Fruit fly (Drosophila melanogaster): ENCODE measurements around the gene ArgRS.

ArgRS gene

dm6 chrX:15860479-15860878 lies 16.5 kb upstream of the ArgRS start (continued):
- peak; percentile 50 for TF ChIP-seq CG4328 (GFP tag; optimal IDR thresholded peaks at IDR 0.05)
- peak; percentile 91 for TF ChIP-seq CG32772 (GFP tag; IDR thresholded peaks at IDR 0.05)
- TF ChIP-seq pan (optimal IDR thresholded peaks at IDR 0.05) = no peak
- peak in 1 of 2 experiments; percentile 69 for TF ChIP-seq pan (GFP tag; optimal IDR thresholded peaks at IDR 0.05 in 1 of 2, IDR thresholded peaks at IDR 0.05 in 1 of 2)
- peak; percentile 50 for TF ChIP-seq HmgZ (tag; optimal IDR thresholded peaks at IDR 0.05)
- TF ChIP-seq CG8359 (GFP tag; optimal IDR thresholded peaks at IDR 0.05; ENCODE audit: borderline replicate concordance) = no peak
- TF ChIP-seq CG15479 (GFP tag; optimal IDR thresholded peaks at IDR 0.05) = peak; percentile 59
- no peak for TF ChIP-seq caup (GFP tag; optimal IDR thresholded peaks at IDR 0.05; ENCODE audit: severe bottlenecking)
- 0 out of 2 replicates have a peak, but pooled peaks have one; percentile 23 for TF ChIP-seq CG6689 (GFP tag; IDR thresholded peaks at IDR 0.05)
- peak; percentile 44; the same call in 1 of the 3 replicates for TF ChIP-seq Opbp (GFP tag; IDR thresholded peaks at IDR 0.05; ENCODE audit: partially characterized antibody)
- TF ChIP-seq lilli (GFP tag; optimal IDR thresholded peaks at IDR 0.05) = peak; percentile 19
- no peak for TF ChIP-seq sna (GFP tag; IDR thresholded peaks at IDR 0.05; ENCODE audit: partially characterized antibody)
- TF ChIP-seq CG17328 (GFP tag; IDR thresholded peaks at IDR 0.05) = peak; percentile 31; the same call in 1 of the 2 replicates
- TF ChIP-seq CG7839 (tag; optimal IDR thresholded peaks at IDR 0.05) = peak; percentile 27
- TF ChIP-seq nom (GFP tag; optimal IDR thresholded peaks at IDR 0.05) = peak; percentile 74
- no peak for TF ChIP-seq CG1647 (GFP tag; optimal IDR thresholded peaks at IDR 0.05)
- TF ChIP-seq CG2120 (GFP tag; optimal IDR thresholded peaks at IDR 0.05) = peak; percentile 25
- peak; percentile 49; the same call in 1 of the 2 replicates for TF ChIP-seq amos (GFP tag; IDR thresholded peaks at IDR 0.05; ENCODE audit: partially characterized antibody)
- TF ChIP-seq CG8924 (tag; optimal IDR thresholded peaks at IDR 0.05) = peak; percentile 34
- no peak for TF ChIP-seq toy (GFP tag; IDR thresholded peaks at IDR 0.05)
- peak; percentile 91 for TF ChIP-seq CG17359 (tag; optimal IDR thresholded peaks at IDR 0.05)
- peak; percentile 72 for TF ChIP-seq Med (GFP tag)
- TF ChIP-seq Dref (GFP tag; IDR thresholded peaks at IDR 0.05) = peak; percentile 37; the same call in 1 of the 2 replicates
- TF ChIP-seq GATAe (GFP tag; conservative IDR thresholded peaks at IDR 0.05) = peak; percentile 59
- TF ChIP-seq CG8765 (GFP tag; IDR thresholded peaks at IDR 0.05) = 0 out of 2 replicates have a peak, but pooled peaks have one; percentile 21
- TF ChIP-seq dm (GFP tag; optimal IDR thresholded peaks at IDR 0.05) = peak; percentile 29
- peak; percentile 61 for TF ChIP-seq Hmr (GFP tag; optimal IDR thresholded peaks at IDR 0.05)
- peak; percentile 43; the same call in 1 of the 2 replicates for TF ChIP-seq slbo (GFP tag; IDR thresholded peaks at IDR 0.05)
- TF ChIP-seq mirr (GFP tag; optimal IDR thresholded peaks at IDR 0.05) = peak; percentile 20
- TF ChIP-seq MBD-R2 (GFP tag; IDR thresholded peaks at IDR 0.05) = peak; percentile 41
- no peak for TF ChIP-seq Lpt (GFP tag; optimal IDR thresholded peaks at IDR 0.05)
- peak; percentile 3 for TF ChIP-seq grau (tag; optimal IDR thresholded peaks at IDR 0.05)
- TF ChIP-seq CG18262 (tag; optimal IDR thresholded peaks at IDR 0.05) = peak; percentile 8
- TF ChIP-seq lab (GFP tag; optimal IDR thresholded peaks at IDR 0.05) = peak; percentile 47
- peak; percentile 7 for TF ChIP-seq CrebB (tag; optimal IDR thresholded peaks at IDR 0.05)
- peak; percentile 73 for TF ChIP-seq Nf-YC (tag; optimal IDR thresholded peaks at IDR 0.05)
- peak; percentile 56; the same call in 1 of the 2 replicates for TF ChIP-seq Bgb (GFP tag; IDR thresholded peaks at IDR 0.05; ENCODE audit: partially characterized antibody)
- peak; percentile 16 for TF ChIP-seq Dad (GFP tag; optimal IDR thresholded peaks at IDR 0.05)
- TF ChIP-seq rib (GFP tag; IDR thresholded peaks at IDR 0.05) = peak; percentile 53; the same call in 1 of the 2 replicates
- TF ChIP-seq Rfx (GFP tag; IDR thresholded peaks at IDR 0.05) = peak; percentile 44; the same call in 1 of the 2 replicates
- TF ChIP-seq CG2116 (GFP tag; optimal IDR thresholded peaks at IDR 0.05) = no peak
- no peak for TF ChIP-seq CG8290 (GFP tag; optimal IDR thresholded peaks at IDR 0.05)
- TF ChIP-seq CG8290 (tag; optimal IDR thresholded peaks at IDR 0.05) = peak in 1 of 2 experiments; percentile 77
